Worm (Caenorhabditis elegans): Measurements from ENCODE around the gene col-12.

The col-12 gene

DNA sequence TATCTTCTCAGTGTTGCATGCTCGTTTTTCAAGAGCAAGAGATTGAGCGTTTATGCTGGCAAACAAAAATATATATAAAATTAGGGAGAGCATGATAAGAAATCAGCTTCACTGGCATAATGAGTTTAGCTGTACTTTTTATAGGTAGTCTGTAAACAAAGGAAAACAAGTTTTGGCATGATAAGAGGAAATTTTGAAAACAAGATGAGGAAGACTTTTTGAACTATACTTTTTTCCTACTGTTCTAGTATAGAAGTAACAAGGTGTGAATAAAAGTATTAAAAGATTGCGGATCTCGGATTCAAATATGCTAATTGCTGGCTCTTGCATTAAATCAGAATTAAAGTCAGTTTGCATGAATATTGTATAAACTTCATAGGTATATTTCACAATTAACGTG, 6.0 kb downstream of the col-12 start, which contains the start of gene F15H10.5:
Gene F15H10.5 (minus strand): TSS at position 101 of the 400 bp plus-strand sequence.
- TF ChIP-seq T22C8.4 (GFP tag; IDR thresholded peaks at IDR 0.05) (no peak), ref-1 (GFP tag; conservative IDR thresholded peaks at IDR 0.05) (no peak), flt-1 (GFP tag; IDR thresholded peaks at IDR 0.05) (no peak), med-1 (GFP tag; optimal IDR thresholded peaks at IDR 0.05; ENCODE audit: insufficient read depth) (no peak), ztf-23 (GFP tag; IDR thresholded peaks at IDR 0.05) (no peak), tab-1 (GFP tag; IDR thresholded peaks at IDR 0.05) (no peak), cog-1 (tag; optimal IDR thresholded peaks at IDR 0.05) (no peak)

DNA sequence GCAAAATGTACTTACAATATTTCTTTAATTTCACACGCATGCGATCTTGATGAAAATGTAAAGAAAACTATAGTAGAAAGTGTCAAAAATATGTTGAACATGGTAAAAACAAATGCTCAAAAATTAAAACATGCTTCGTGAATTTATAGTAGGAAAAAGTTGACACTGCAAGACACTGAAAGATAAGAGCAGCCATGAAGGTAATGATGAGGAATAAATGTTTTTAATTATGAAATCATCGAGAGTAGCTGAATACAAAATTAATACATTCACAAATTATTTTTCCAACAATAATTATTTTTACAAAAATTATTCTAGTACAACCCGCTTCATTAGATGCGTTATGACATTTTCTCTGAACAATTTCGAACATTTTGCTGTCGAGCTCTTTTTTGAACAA, 8.1 kb downstream of the col-12 start, which contains the start of gene F15H10.10:
Gene F15H10.10 (minus strand): TSS at position 101 of the 400 bp plus-strand sequence.
- TF ChIP-seq cog-1 (tag; optimal IDR thresholded peaks at IDR 0.05), result no peak
- no peak for TF ChIP-seq flt-1 (GFP tag; IDR thresholded peaks at IDR 0.05)
- TF ChIP-seq tab-1 (GFP tag; IDR thresholded peaks at IDR 0.05), result no peak
- TF ChIP-seq ztf-29 (GFP tag; IDR thresholded peaks at IDR 0.05), result no peak
- TF ChIP-seq ztf-23 (GFP tag; IDR thresholded peaks at IDR 0.05), result no peak
- no peak for TF ChIP-seq T22C8.4 (GFP tag; IDR thresholded peaks at IDR 0.05)
- TF ChIP-seq ref-1 (GFP tag; conservative IDR thresholded peaks at IDR 0.05), result no peak
- TF ChIP-seq klf-2 (GFP tag; conservative IDR thresholded peaks at IDR 0.05), result no peak
- no peak for TF ChIP-seq med-1 (GFP tag; optimal IDR thresholded peaks at IDR 0.05; ENCODE audit: insufficient read depth)

DNA sequence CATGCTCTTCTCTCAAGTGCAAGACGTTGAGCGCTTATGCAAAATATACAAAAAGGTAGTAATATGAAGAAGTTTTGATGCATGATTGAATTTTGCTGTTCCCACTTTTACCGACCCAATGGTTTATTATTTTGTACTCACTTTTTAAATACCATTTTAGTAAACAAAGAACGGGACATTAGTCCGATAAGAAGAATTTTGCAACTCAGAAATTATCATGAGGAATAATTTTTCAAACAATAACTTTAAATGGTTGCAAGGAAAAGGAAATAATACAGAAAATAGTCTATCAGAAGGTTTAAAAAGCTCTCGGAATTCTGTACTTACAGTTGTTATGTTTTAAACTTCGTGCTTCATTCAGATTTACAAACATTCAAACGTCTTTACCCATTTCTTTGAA, 10.4 kb downstream of the col-12 start, which contains the start of gene F15H10.9:
Gene F15H10.9 (minus strand): TSS at position 101 of the 400 bp plus-strand sequence.
- TF ChIP-seq T22C8.4 (GFP tag; IDR thresholded peaks at IDR 0.05) (no peak), tab-1 (GFP tag; IDR thresholded peaks at IDR 0.05) (no peak), flt-1 (GFP tag; IDR thresholded peaks at IDR 0.05) (no peak), med-1 (GFP tag; optimal IDR thresholded peaks at IDR 0.05; ENCODE audit: insufficient read depth) (no peak), ztf-29 (GFP tag; IDR thresholded peaks at IDR 0.05) (no peak), cog-1 (tag; optimal IDR thresholded peaks at IDR 0.05) (no peak), ref-1 (GFP tag; conservative IDR thresholded peaks at IDR 0.05) (no peak), ztf-23 (GFP tag; IDR thresholded peaks at IDR 0.05) (no peak), klf-2 (GFP tag; conservative IDR thresholded peaks at IDR 0.05) (no peak)

DNA sequence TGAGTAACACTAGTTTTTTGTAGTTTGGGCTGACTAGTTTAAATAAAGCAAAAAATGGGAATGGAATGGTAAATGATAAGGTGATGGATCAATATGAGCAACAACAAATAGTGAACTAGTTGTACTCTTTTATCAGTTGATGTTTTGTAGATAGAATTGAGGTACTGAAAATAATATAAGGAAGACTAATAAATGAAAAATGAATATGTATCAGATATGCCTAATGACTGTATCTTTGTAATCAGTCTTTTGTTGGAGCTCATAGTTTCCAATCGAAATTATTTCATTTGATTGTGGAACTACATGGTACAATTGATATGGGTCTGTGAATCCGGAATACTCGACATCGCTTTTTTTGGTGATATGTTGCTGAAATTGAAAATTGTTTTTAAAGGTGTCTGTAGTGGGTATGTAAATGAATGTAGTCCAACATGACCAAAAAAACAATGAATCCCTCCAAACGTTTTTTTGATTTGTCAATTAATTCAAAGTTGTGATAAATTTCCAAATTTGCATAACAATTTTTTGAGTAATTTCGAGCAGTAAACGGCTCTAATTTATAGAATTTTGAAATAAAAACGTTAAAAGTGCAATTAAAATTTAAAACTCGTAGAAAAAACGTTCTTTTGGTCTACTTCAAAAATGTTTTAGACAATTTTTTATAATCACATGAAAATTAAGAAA, 14.8 kb downstream of the col-12 start, which contains the start of gene F15H10.12:
Gene F15H10.12 (minus strand): TSS at position 51 of the 684 bp plus-strand sequence.
- no peak for TF ChIP-seq med-1 (GFP tag; optimal IDR thresholded peaks at IDR 0.05; ENCODE audit: insufficient read depth)
- TF ChIP-seq ref-1 (GFP tag; conservative IDR thresholded peaks at IDR 0.05), result no peak
- TF ChIP-seq klf-2 (GFP tag; conservative IDR thresholded peaks at IDR 0.05), result no peak
- TF ChIP-seq ztf-29 (GFP tag; IDR thresholded peaks at IDR 0.05), result no peak
- TF ChIP-seq T22C8.4 (GFP tag; IDR thresholded peaks at IDR 0.05), result no peak
- no peak for TF ChIP-seq ztf-23 (GFP tag; IDR thresholded peaks at IDR 0.05)
- TF ChIP-seq cog-1 (tag; optimal IDR thresholded peaks at IDR 0.05), result no peak
- no peak for TF ChIP-seq tab-1 (GFP tag; IDR thresholded peaks at IDR 0.05)
- no peak for TF ChIP-seq flt-1 (GFP tag; IDR thresholded peaks at IDR 0.05)

ce11 chrV:10406313-10406712, 18.7 kb downstream of the col-12 start, which contains the start of gene F15H10.7:
F15H10.7 (minus strand) TSS chrV:10406413.
- TF ChIP-seq ztf-29 (GFP tag; IDR thresholded peaks at IDR 0.05) (no peak), klf-2 (GFP tag; conservative IDR thresholded peaks at IDR 0.05) (no peak), T22C8.4 (GFP tag; IDR thresholded peaks at IDR 0.05) (no peak), cog-1 (tag; optimal IDR thresholded peaks at IDR 0.05) (no peak), flt-1 (GFP tag; IDR thresholded peaks at IDR 0.05) (no peak), med-1 (GFP tag; optimal IDR thresholded peaks at IDR 0.05; ENCODE audit: insufficient read depth) (no peak), ref-1 (GFP tag; conservative IDR thresholded peaks at IDR 0.05) (no peak), tab-1 (GFP tag; IDR thresholded peaks at IDR 0.05) (no peak), ztf-23 (GFP tag; IDR thresholded peaks at IDR 0.05) (no peak)

- TF ChIP-seq T22C8.4 (GFP tag; IDR thresholded peaks at IDR 0.05), result no peak
- no peak for TF ChIP-seq med-1 (GFP tag; optimal IDR thresholded peaks at IDR 0.05; ENCODE audit: insufficient read depth)
- no peak for TF ChIP-seq ztf-23 (GFP tag; IDR thresholded peaks at IDR 0.05)
- no peak for TF ChIP-seq flt-1 (GFP tag; IDR thresholded peaks at IDR 0.05)
- TF ChIP-seq cog-1 (tag; optimal IDR thresholded peaks at IDR 0.05), result no peak
- TF ChIP-seq klf-2 (GFP tag; conservative IDR thresholded peaks at IDR 0.05), result no peak
- no peak for TF ChIP-seq ref-1 (GFP tag; conservative IDR thresholded peaks at IDR 0.05)
- TF ChIP-seq tab-1 (GFP tag; IDR thresholded peaks at IDR 0.05), result no peak
- no peak for TF ChIP-seq ztf-29 (GFP tag; IDR thresholded peaks at IDR 0.05)
These were observed 20.3 kb downstream of the col-12 start for ce11 chrV:10404701-10405100.

DNA sequence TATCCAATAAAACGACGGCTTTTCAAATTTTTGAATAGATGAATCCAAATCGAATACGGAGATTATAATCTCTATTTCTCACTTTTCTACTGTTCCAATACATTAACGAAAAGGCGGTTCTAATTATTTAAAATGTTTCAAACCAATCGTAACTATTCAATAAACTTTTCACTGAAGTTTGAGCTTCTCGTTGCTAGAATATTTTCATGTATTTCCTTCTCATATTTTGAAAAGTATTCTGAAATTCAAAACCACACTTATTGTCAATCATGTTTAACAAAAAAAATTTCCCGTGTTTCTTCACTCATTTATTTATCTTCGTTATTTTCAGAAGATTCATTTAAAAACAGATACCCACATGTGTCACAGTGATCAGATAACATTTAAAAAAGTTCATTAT, 22.2 kb downstream of the col-12 start, which contains the start of gene F15H10.8:
Gene F15H10.8 (minus strand): TSS at position 101 of the 400 bp plus-strand sequence.
- TF ChIP-seq klf-2 (GFP tag; conservative IDR thresholded peaks at IDR 0.05) (no peak), med-1 (GFP tag; optimal IDR thresholded peaks at IDR 0.05; ENCODE audit: insufficient read depth) (no peak)

DNA sequence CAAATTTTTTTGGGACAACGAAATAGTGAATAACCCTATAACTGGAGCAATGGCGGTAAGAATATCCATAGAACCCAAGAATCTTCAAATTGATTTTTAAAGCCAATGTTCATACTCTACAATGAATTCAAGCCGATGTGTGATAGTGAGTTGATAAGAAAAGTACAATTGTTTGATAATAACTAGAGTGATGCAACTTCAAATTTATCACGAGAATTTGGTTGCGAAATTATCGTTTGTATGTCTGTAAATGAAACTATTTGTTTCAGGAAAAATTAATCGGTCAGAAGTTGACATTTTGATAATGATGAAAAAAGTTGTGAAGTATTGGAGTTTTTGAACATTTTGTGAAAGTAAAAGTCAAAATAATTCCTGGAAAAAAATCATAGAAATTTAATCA, 25.7 kb downstream of the col-12 start:
- TF ChIP-seq flt-1 (GFP tag; IDR thresholded peaks at IDR 0.05) (no peak), ref-1 (GFP tag; conservative IDR thresholded peaks at IDR 0.05) (no peak), ztf-23 (GFP tag; IDR thresholded peaks at IDR 0.05) (no peak), ztf-29 (GFP tag; IDR thresholded peaks at IDR 0.05) (no peak), T22C8.4 (GFP tag; IDR thresholded peaks at IDR 0.05) (no peak)

ce11 chrV:10398431-10398830, 26.6 kb downstream of the col-12 start, which contains the start of gene ugt-2:
ugt-2 (plus strand) TSS chrV:10398801.
- TF ChIP-seq ztf-29 (GFP tag; IDR thresholded peaks at IDR 0.05), result no peak
- no peak for TF ChIP-seq ref-1 (GFP tag; conservative IDR thresholded peaks at IDR 0.05)
- no peak for TF ChIP-seq tab-1 (GFP tag; IDR thresholded peaks at IDR 0.05)
- TF ChIP-seq flt-1 (GFP tag; IDR thresholded peaks at IDR 0.05), result no peak
- TF ChIP-seq med-1 (GFP tag; optimal IDR thresholded peaks at IDR 0.05; ENCODE audit: insufficient read depth), result no peak
- no peak for TF ChIP-seq cog-1 (tag; optimal IDR thresholded peaks at IDR 0.05)
- TF ChIP-seq ztf-23 (GFP tag; IDR thresholded peaks at IDR 0.05), result no peak
- no peak for TF ChIP-seq T22C8.4 (GFP tag; IDR thresholded peaks at IDR 0.05)
- no peak for TF ChIP-seq klf-2 (GFP tag; conservative IDR thresholded peaks at IDR 0.05)
